Fruit fly (Drosophila melanogaster) S2 (cell line): ENCODE data around the gene CG14736.

Source experiments
- CG8478 ChIP-seq: fragments of >200 bp; optimal IDR thresholded peaks from 2 replicates; lab custom pipeline; 2018
- CTCF ChIP-seq, 2 experiments: fragments of >200 bp; optimal IDR thresholded peaks; 2 replicates each; lab custom pipeline; 2018

DNA sequence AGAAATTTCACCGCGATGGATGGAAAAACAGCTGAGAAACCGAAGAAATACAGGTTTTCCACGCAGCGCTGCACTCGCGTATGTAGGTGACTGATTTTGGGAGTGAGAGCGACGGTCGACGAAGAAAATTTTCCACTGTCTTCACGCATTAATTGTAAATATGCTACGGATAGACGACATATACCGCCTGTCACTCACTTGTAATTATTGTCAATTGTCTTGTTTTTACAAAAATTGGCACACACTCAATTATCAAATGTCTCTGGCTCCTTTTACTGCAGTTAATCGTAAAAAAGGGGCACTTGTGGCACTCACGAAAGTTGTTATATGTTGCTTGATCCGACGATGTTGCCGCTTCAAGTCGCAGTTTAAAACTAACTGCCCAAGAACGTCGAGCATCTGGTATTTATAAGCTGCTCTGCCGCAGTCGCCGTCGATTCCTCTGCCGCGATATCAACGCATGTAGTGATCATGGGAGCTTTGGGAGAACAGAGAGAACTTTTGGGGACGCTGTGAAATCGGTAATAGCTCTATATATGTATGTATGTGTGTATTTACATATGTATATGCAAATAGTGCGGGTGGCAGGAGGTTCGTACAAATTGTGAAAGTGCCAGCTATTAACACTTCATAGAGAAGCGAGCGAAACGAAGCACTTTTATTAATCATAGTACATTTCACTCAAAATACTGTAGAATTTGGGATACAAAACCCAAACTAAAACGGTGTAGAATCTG lies 47.2 kb upstream of the CG14736 start, which contains the start of gene mfas:
- TF ChIP-seq CTCF (optimal IDR thresholded peaks at IDR 0.05; lab: Kevin White, UChicago) (no peak), CG8478 (lab: Kevin White, UChicago) (no peak)
